Fruit fly (Drosophila melanogaster) whole organism, embryonic: ENCODE results near the gene wapl.

ENCODE experiments used
- Antp ChIP-seq: fragments of 200-800 bp; sonication (Bioruptor generic); optimal IDR thresholded peaks from 3 replicates; lab custom pipeline; 2016; ENCODE audit warnings: missing biosample characterization, missing genetic modification characterization
- Asciz ChIP-seq: fragments of 200-800 bp; sonication (Bioruptor generic); optimal IDR thresholded peaks from 2 replicates; lab custom pipeline; 2017; ENCODE audit warnings: missing biosample characterization, mild to moderate bottlenecking, missing genetic modification characterization, missing genetic modification reagents
- Atf-2 ChIP-seq: fragments of 200-800 bp; sonication (Bioruptor generic); optimal IDR thresholded peaks from 2 replicates; lab custom pipeline; 2016; ENCODE audit warnings: missing biosample characterization, missing genetic modification characterization
- Atf6 ChIP-seq: fragments of 200-800 bp; sonication (Bioruptor generic); IDR thresholded peaks from 2 replicates; pipeline ENCODE4 v1.3.6; 2022; ENCODE audit warnings: missing biosample characterization, missing genetic modification characterization
- Bdp1 ChIP-seq: fragments of 200-800 bp; sonication (Bioruptor generic); optimal IDR thresholded peaks from 3 replicates; lab custom pipeline; 2016; ENCODE audit warnings: missing biosample characterization, missing genetic modification characterization
- CG10979 ChIP-seq: fragments of 200-800 bp; sonication (Bioruptor generic); optimal IDR thresholded peaks from 2 replicates; lab custom pipeline; 2018; ENCODE audit warnings: missing biosample characterization, mild to moderate bottlenecking, missing genetic modification characterization, moderate library complexity
- CG11247 ChIP-seq: fragments of 200-800 bp; sonication (Bioruptor generic); IDR thresholded peaks from 2 replicates; pipeline ENCODE4 v1.3.6; 2022; ENCODE audit warnings: missing biosample characterization, missing genetic modification characterization
- CG11398 ChIP-seq: fragments of 200-800 bp; sonication (Bioruptor generic); optimal IDR thresholded peaks from 2 replicates; lab custom pipeline; 2016; ENCODE audit warnings: missing biosample characterization, missing genetic modification characterization
- CG12155 ChIP-seq: fragments of 200-800 bp; sonication (Bioruptor generic); optimal IDR thresholded peaks from 3 replicates; lab custom pipeline; 2016; ENCODE audit warnings: missing biosample characterization, missing genetic modification characterization
- CG13775 ChIP-seq: fragments of 200-800 bp; sonication (Bioruptor generic); optimal IDR thresholded peaks from 3 replicates; lab custom pipeline; 2017; ENCODE audit warnings: missing biosample characterization, mild to moderate bottlenecking, missing genetic modification characterization
- CG15479 ChIP-seq: fragments of 200-800 bp; sonication (Bioruptor generic); optimal IDR thresholded peaks from 3 replicates; lab custom pipeline; 2019; ENCODE audit warnings: missing biosample characterization, mild to moderate bottlenecking, missing genetic modification characterization, moderate library complexity
- CG1792 ChIP-seq: fragments of 200-800 bp; sonication (Bioruptor generic); optimal IDR thresholded peaks from 2 replicates; lab custom pipeline; 2016; ENCODE audit warnings: missing biosample characterization, missing genetic modification characterization
- CG18262 ChIP-seq: fragments of 200-800 bp; optimal IDR thresholded peaks from 3 replicates; lab custom pipeline; 2019; ENCODE audit warnings: missing biosample characterization, mild to moderate bottlenecking, missing genetic modification characterization, moderate library complexity
- CG2120 ChIP-seq: fragments of 200-800 bp; sonication (Bioruptor generic); optimal IDR thresholded peaks from 3 replicates; lab custom pipeline; 2016; ENCODE audit warnings: missing biosample characterization, missing genetic modification characterization
- CG2129 ChIP-seq: fragments of 200-800 bp; sonication (Bioruptor generic); IDR thresholded peaks from 2 replicates; pipeline ENCODE4 v1.3.6; 2022; ENCODE audit warnings: missing biosample characterization, missing genetic modification characterization; ENCODE audit not compliant: partially characterized antibody
- CG2199 ChIP-seq: fragments of 200-800 bp; sonication (Bioruptor generic); IDR thresholded peaks from 3 replicates; pipeline ENCODE4 v1.3.6; 2022; ENCODE audit warnings: missing biosample characterization, missing genetic modification characterization
- CG2889 ChIP-seq: fragments of 200-800 bp; sonication (Bioruptor generic); IDR thresholded peaks from 3 replicates; pipeline ENCODE4 v1.3.6; 2022; ENCODE audit warnings: missing biosample characterization, missing genetic modification characterization
- CG30403 ChIP-seq: fragments of 200-800 bp; sonication (Bioruptor generic); optimal IDR thresholded peaks from 3 replicates; lab custom pipeline; 2016; ENCODE audit warnings: missing biosample characterization, missing genetic modification characterization
- CG31441 ChIP-seq: fragments of 200-800 bp; sonication (Bioruptor generic); IDR thresholded peaks from 2 replicates; pipeline ENCODE4 v1.3.6; 2022; ENCODE audit warnings: missing biosample characterization, missing genetic modification characterization
- CG43689 ChIP-seq: fragments of 200-800 bp; sonication (Bioruptor generic); IDR thresholded peaks from 2 replicates; pipeline ENCODE4 v1.3.6; 2022; ENCODE audit warnings: missing biosample characterization, missing genetic modification characterization
- CG5245 ChIP-seq: fragments of 200-800 bp; sonication (Bioruptor generic); optimal IDR thresholded peaks from 3 replicates; lab custom pipeline; 2016; ENCODE audit warnings: missing biosample characterization, missing genetic modification characterization
- CG6689 ChIP-seq: fragments of 200-800 bp; sonication (Bioruptor generic); IDR thresholded peaks from 2 replicates; pipeline ENCODE4 v1.3.6; 2022; ENCODE audit warnings: missing biosample characterization, missing genetic modification characterization
- CG7839 ChIP-seq: fragments of 200-800 bp; sonication (Bioruptor generic); optimal IDR thresholded peaks from 3 replicates; lab custom pipeline; 2018; ENCODE audit warnings: missing biosample characterization, mild to moderate bottlenecking, missing genetic modification characterization, moderate library complexity
- CG9727 ChIP-seq: fragments of 200-800 bp; sonication (Bioruptor generic); optimal IDR thresholded peaks from 3 replicates; lab custom pipeline; 2017; ENCODE audit warnings: missing biosample characterization, mild to moderate bottlenecking, missing genetic modification characterization
- Dp ChIP-seq: fragments of 200-800 bp; sonication (Bioruptor generic); optimal IDR thresholded peaks from 2 replicates; lab custom pipeline; 2018; ENCODE audit warnings: missing biosample characterization, mild to moderate bottlenecking, missing genetic modification characterization, moderate library complexity
- Ets97D ChIP-seq: fragments of 200-800 bp; sonication (Bioruptor generic); optimal IDR thresholded peaks from 3 replicates; lab custom pipeline; 2016; ENCODE audit warnings: missing biosample characterization, missing genetic modification characterization
- H15 ChIP-seq: fragments of 200-800 bp; sonication (Bioruptor generic); IDR thresholded peaks from 3 replicates; pipeline ENCODE4 v1.3.6; 2022; ENCODE audit warnings: missing biosample characterization, missing genetic modification characterization
- Hr51 ChIP-seq, 2 experiments: fragments of 200-800 bp; sonication (Bioruptor generic); optimal IDR thresholded peaks; 2 replicates in 1 of 2; 3 replicates in 1 of 2; lab custom pipeline; 2016 to 2018; ENCODE audit warnings: missing biosample characterization in 2 of 2, missing genetic modification characterization in 2 of 2, mild to moderate bottlenecking in 1 of 2, moderate library complexity in 1 of 2
- MTF-1 ChIP-seq: fragments of 200-800 bp; sonication (Bioruptor generic); optimal IDR thresholded peaks from 2 replicates; lab custom pipeline; 2018; ENCODE audit warnings: missing biosample characterization, mild to moderate bottlenecking, missing genetic modification characterization, borderline replicate concordance
- NFAT ChIP-seq: fragments of 200-800 bp; sonication (Bioruptor generic); IDR thresholded peaks from 2 replicates; pipeline ENCODE4 v1.3.6; 2022; ENCODE audit warnings: missing biosample characterization, missing genetic modification characterization
- PHDP ChIP-seq: fragments of 200-800 bp; sonication (Bioruptor generic); optimal IDR thresholded peaks from 3 replicates; lab custom pipeline; 2018; ENCODE audit warnings: missing biosample characterization, mild to moderate bottlenecking, missing genetic modification characterization, moderate library complexity
- Stat92E ChIP-seq, 3 experiments: fragments of >200 bp in 2 of 3; fragments of 200-800 bp in 1 of 3; sonication (Bioruptor generic) in 1 of 3; optimal IDR thresholded peaks; 2 replicates each; lab custom pipeline; 2017 to 2019; ENCODE audit warnings: missing biosample characterization in 3 of 3, missing genetic modification characterization in 3 of 3, mild to moderate bottlenecking in 1 of 3, moderate library complexity in 1 of 3
- aop ChIP-seq: fragments of 200-800 bp; sonication (Bioruptor generic); IDR thresholded peaks from 2 replicates; pipeline ENCODE4 v1.3.6; 2022; ENCODE audit warnings: missing biosample characterization, missing genetic modification characterization
- cato ChIP-seq: fragments of 200-800 bp; sonication (Bioruptor generic); optimal IDR thresholded peaks from 2 replicates; lab custom pipeline; 2016; ENCODE audit warnings: missing biosample characterization, missing genetic modification characterization, borderline replicate concordance
- chinmo ChIP-seq: fragments of 200-800 bp; sonication (Bioruptor generic); IDR thresholded peaks from 4 replicates; pipeline ENCODE4 v1.3.6; 2022; ENCODE audit warnings: missing biosample characterization, missing genetic modification characterization; ENCODE audit not compliant: partially characterized antibody
- crol ChIP-seq: fragments of 200-800 bp; sonication (Bioruptor generic); IDR thresholded peaks from 2 replicates; pipeline ENCODE4 v1.3.6; 2022; ENCODE audit warnings: missing biosample characterization, missing genetic modification characterization
- exex ChIP-seq: fragments of 200-800 bp; sonication (Bioruptor generic); optimal IDR thresholded peaks from 4 replicates; lab custom pipeline; 2018; ENCODE audit warnings: missing biosample characterization, mild to moderate bottlenecking, missing genetic modification characterization, moderate library complexity
- nau ChIP-seq: fragments of 200-800 bp; sonication (Bioruptor generic); optimal IDR thresholded peaks from 3 replicates; lab custom pipeline; 2017; ENCODE audit warnings: missing biosample characterization, mild to moderate bottlenecking, missing genetic modification characterization, missing genetic modification reagents
- odd ChIP-seq: fragments of 200-800 bp; sonication (Bioruptor generic); optimal IDR thresholded peaks from 2 replicates; lab custom pipeline; 2017; ENCODE audit warnings: missing biosample characterization, mild to moderate bottlenecking, missing genetic modification characterization
- prd ChIP-seq, 3 experiments: fragments of >200 bp in 2 of 3; fragments of 200-800 bp in 1 of 3; sonication (Bioruptor generic) in 1 of 3; optimal IDR thresholded peaks in 2 of 3; IDR thresholded peaks in 1 of 3; 2 replicates in 2 of 3; 3 replicates in 1 of 3; pipeline versions ENCODE4 v1.3.6 to Lab custom; 2017 to 2022; ENCODE audit warnings: missing biosample characterization in 1 of 3, missing genetic modification characterization in 1 of 3
- scrt ChIP-seq: fragments of 200-800 bp; sonication (Bioruptor generic); optimal IDR thresholded peaks from 2 replicates; lab custom pipeline; 2018; ENCODE audit warnings: missing biosample characterization, mild to moderate bottlenecking, missing genetic modification characterization, moderate library complexity
- sob ChIP-seq: fragments of 200-800 bp; sonication (Bioruptor generic); IDR thresholded peaks from 2 replicates; pipeline ENCODE4 v1.3.6; 2022; ENCODE audit warnings: missing biosample characterization, missing genetic modification characterization
- unc-4 ChIP-seq: fragments of 200-800 bp; sonication (Bioruptor generic); IDR thresholded peaks from 2 replicates; pipeline ENCODE4 v1.3.6; 2022; ENCODE audit warnings: missing biosample characterization, missing genetic modification characterization; ENCODE audit not compliant: partially characterized antibody
- vvl ChIP-seq: fragments of 200-800 bp; sonication (Bioruptor generic); IDR thresholded peaks from 2 replicates; pipeline ENCODE4 v1.3.6; 2022; ENCODE audit warnings: missing biosample characterization, missing genetic modification characterization
- wor ChIP-seq: fragments of 200-800 bp; sonication (Bioruptor generic); IDR thresholded peaks from 2 replicates; pipeline ENCODE4 v1.3.6; 2022; ENCODE audit warnings: missing biosample characterization, missing genetic modification characterization

Gene wapl

DNA sequence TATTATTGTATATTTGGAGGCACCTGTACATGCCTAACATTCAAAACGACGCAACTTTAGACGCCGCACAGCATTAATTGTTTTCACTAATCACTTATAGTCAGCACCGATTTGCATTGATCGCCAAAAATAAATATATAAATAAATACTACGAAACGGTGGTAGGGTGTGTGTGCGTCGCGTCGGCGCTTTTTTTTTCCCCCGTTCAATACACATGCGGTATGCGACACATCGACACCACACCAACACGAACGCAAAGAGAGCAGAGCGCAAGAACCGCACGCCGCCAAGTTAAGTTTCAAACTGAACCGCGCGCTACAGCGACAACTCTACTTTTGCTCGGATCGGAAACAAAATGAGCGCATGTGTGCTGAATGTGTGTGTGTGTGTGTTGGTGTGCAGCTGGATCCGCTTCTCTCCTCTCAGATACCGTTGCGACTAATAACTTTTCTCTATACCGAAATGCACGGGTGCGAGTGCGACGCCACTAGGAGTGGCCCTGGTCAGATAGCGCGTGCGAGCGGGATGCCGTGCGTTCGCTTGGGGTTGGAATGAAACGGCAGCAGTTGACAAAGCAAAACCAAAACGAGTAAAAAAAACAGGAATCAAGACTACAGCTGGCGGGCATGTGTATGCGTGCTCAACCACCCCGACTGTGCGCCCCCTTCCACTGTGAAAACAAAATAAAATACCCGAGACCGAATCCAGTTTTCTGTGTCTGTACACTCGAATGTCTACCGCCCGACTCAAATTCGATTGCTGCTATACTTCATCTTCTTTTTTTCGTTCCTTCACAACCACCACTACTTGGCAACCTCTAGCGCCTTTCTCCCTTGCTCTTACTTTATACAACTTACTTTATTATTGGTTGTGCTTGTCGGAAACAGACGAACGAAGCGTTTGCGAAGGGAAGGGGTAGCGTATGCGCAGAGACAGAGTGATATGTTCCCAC, 35.5 kb downstream of the wapl start, which contains the start of gene ph-d (continued):
- TF ChIP-seq CG2129 (GFP tag; lab: Robert Waterston, UW) (no peak), CG7839 (tag; lab: Kevin White, UChicago) (peak; percentile 65), Hr51 (GFP tag; optimal IDR thresholded peaks at IDR 0.05; lab: Kevin White, UChicago) (peak; percentile 43 to 53), Stat92E (GFP tag; optimal IDR thresholded peaks at IDR 0.05; lab: Kevin White, UChicago) (peak in 1 of 3 experiments; percentile 62), chinmo (GFP tag; lab: Robert Waterston, UW) (peak; percentile 95; the same call in 3 of the 4 replicates), cato (GFP tag; lab: Kevin White, UChicago) (no peak), odd (GFP tag; lab: Kevin White, UChicago) (peak; percentile 1), CG31441 (GFP tag; lab: Robert Waterston, UW) (peak; percentile 63), Bdp1 (no peak), Atf6 (GFP tag; lab: Robert Waterston, UW) (peak; percentile 43), CG2199 (peak; percentile 42; the same call in 1 of the 3 replicates), CG10979 (tag; lab: Kevin White, UChicago) (peak; percentile 58), CG13775 (GFP tag; lab: Kevin White, UChicago) (peak; percentile 27), nau (GFP tag; lab: Kevin White, UChicago) (peak; percentile 47), unc-4 (GFP tag; lab: Robert Waterston, UW) (peak; percentile 34; the same call in 1 of the 2 replicates), CG43689 (GFP tag; lab: Robert Waterston, UW) (no peak), CG5245 (peak; percentile 18), Ets97D (GFP tag; lab: Kevin White, UChicago) (peak; percentile 43), CG9727 (GFP tag; lab: Kevin White, UChicago) (peak; percentile 51), CG11247 (GFP tag; lab: Robert Waterston, UW) (peak; percentile 8; the same call in 1 of the 2 replicates), CG18262 (tag; lab: Kevin White, UChicago) (peak; percentile 59), PHDP (tag; lab: Kevin White, UChicago) (peak; percentile 52), exex (tag; lab: Kevin White, UChicago) (peak; percentile 30), CG12155 (GFP tag; lab: Kevin White, UChicago) (peak; percentile 20), Atf-2 (GFP tag; lab: Kevin White, UChicago) (no peak), aop (peak; percentile 69; the same call in 1 of the 2 replicates), crol (GFP tag; lab: Robert Waterston, UW) (peak; percentile 72), CG11398 (GFP tag; lab: Kevin White, UChicago) (no peak), H15 (0 out of 3 replicates have a peak, but pooled peaks have one; percentile 19), wor (GFP tag; lab: Robert Waterston, UW) (peak; percentile 30; the same call in 1 of the 2 replicates), CG2889 (GFP tag; lab: Robert Waterston, UW) (no peak), NFAT (GFP tag; lab: Robert Waterston, UW) (peak; percentile 45), scrt (GFP tag; lab: Kevin White, UChicago) (peak; percentile 48), MTF-1 (GFP tag; lab: Kevin White, UChicago) (peak; percentile 70), CG15479 (GFP tag; lab: Kevin White, UChicago) (peak; percentile 69), sob (peak; percentile 34; the same call in 1 of the 2 replicates), Antp (GFP tag; lab: Kevin White, UChicago) (no peak), Dp (GFP tag; lab: Kevin White, UChicago) (peak; percentile 40), Asciz (GFP tag; lab: Kevin White, UChicago) (peak; percentile 44), CG2120 (GFP tag; lab: Kevin White, UChicago) (peak; percentile 62), CG30403 (GFP tag; lab: Kevin White, UChicago) (peak; percentile 42), prd (optimal IDR thresholded peaks at IDR 0.05; lab: Kevin White, UChicago) (no peak), prd (GFP tag; IDR thresholded peaks at IDR 0.05; lab: Robert Waterston, UW) (peak; percentile 46; the same call in 2 of the 3 replicates), vvl (GFP tag; lab: Robert Waterston, UW) (peak; percentile 70), CG1792 (no peak), CG6689 (GFP tag; lab: Robert Waterston, UW) (0 out of 2 replicates have a peak, but pooled peaks have one; percentile 26)
